Worm (Caenorhabditis elegans): Measurements from ENCODE around the gene eef-1A.1.

ce11 chrIII:6970744-6971143 lies 768 bp downstream of the eef-1A.1 start:
- TF ChIP-seq flt-1 (GFP tag; IDR thresholded peaks at IDR 0.05) (no peak), klf-2 (GFP tag; conservative IDR thresholded peaks at IDR 0.05) (no peak), ztf-29 (GFP tag; IDR thresholded peaks at IDR 0.05) (no peak), ref-1 (GFP tag; conservative IDR thresholded peaks at IDR 0.05) (no peak), cog-1 (tag; optimal IDR thresholded peaks at IDR 0.05) (no peak), ztf-23 (GFP tag; IDR thresholded peaks at IDR 0.05) (no peak), med-1 (GFP tag; optimal IDR thresholded peaks at IDR 0.05; ENCODE audit: insufficient read depth) (no peak), T22C8.4 (GFP tag; IDR thresholded peaks at IDR 0.05) (no peak), tab-1 (GFP tag; IDR thresholded peaks at IDR 0.05) (no peak)
